Worm (Caenorhabditis elegans): ENCODE data around the gene ctns-1.

Gene ctns-1

DNA sequence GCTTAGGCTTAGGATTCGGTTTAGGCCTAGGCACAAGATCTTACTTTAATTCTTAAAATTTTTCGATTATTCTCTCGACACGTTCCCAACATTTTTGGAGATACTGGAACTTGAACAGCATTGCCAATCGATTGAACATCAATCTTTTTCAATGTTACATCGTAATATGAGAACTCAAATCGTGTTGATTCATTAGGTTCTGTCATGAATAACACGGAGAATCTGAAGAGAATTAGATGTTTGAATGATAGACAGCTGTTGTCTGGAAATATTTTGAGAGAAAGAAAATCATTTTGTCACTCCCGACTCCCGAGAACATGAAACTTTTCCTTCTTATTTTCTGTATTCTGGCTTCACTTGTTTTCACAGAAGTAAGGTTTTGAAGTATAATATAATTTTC lies 32.6 kb upstream of the ctns-1 start, which contains the start of gene T05C12.15:
Gene T05C12.15, plus strand, starts transcription at position 301 of the 400 bp plus-strand sequence.
- TF ChIP-seq klf-2 (GFP tag; conservative IDR thresholded peaks at IDR 0.05) (no peak), ref-1 (GFP tag; conservative IDR thresholded peaks at IDR 0.05) (no peak), T22C8.4 (GFP tag; IDR thresholded peaks at IDR 0.05) (no peak), med-1 (GFP tag; optimal IDR thresholded peaks at IDR 0.05; ENCODE audit: insufficient read depth) (no peak), tab-1 (GFP tag; IDR thresholded peaks at IDR 0.05) (no peak), ztf-23 (GFP tag; IDR thresholded peaks at IDR 0.05) (no peak)

ce11 chrII:8162120-8162648 lies 25.5 kb upstream of the ctns-1 start, which contains the start of the genes emb-27 and rrf-3:
Gene emb-27 (minus strand): TSS chrII:8162170.
Gene rrf-3 (plus strand): TSS chrII:8162465.
- TF ChIP-seq cog-1 (tag; optimal IDR thresholded peaks at IDR 0.05) (no peak), ztf-29 (GFP tag; IDR thresholded peaks at IDR 0.05) (no peak), med-1 (GFP tag; optimal IDR thresholded peaks at IDR 0.05; ENCODE audit: insufficient read depth) (no peak), ztf-23 (GFP tag; IDR thresholded peaks at IDR 0.05) (no peak), tab-1 (GFP tag; IDR thresholded peaks at IDR 0.05) (no peak), flt-1 (GFP tag; IDR thresholded peaks at IDR 0.05) (no peak), T22C8.4 (GFP tag; IDR thresholded peaks at IDR 0.05) (no peak), ref-1 (GFP tag; conservative IDR thresholded peaks at IDR 0.05) (no peak), klf-2 (GFP tag; conservative IDR thresholded peaks at IDR 0.05) (no peak)

- TF ChIP-seq cog-1 (tag; optimal IDR thresholded peaks at IDR 0.05), result no peak
- TF ChIP-seq klf-2 (GFP tag; conservative IDR thresholded peaks at IDR 0.05), result no peak
- no peak for TF ChIP-seq T22C8.4 (GFP tag; IDR thresholded peaks at IDR 0.05)
- no peak for TF ChIP-seq ztf-29 (GFP tag; IDR thresholded peaks at IDR 0.05)
- TF ChIP-seq ztf-23 (GFP tag; IDR thresholded peaks at IDR 0.05), result no peak
- no peak for TF ChIP-seq tab-1 (GFP tag; IDR thresholded peaks at IDR 0.05)
- no peak for TF ChIP-seq ref-1 (GFP tag; conservative IDR thresholded peaks at IDR 0.05)
- no peak for TF ChIP-seq flt-1 (GFP tag; IDR thresholded peaks at IDR 0.05)
Observed at ce11 chrII:8160916-8161315, 24.2 kb upstream of the ctns-1 start.

DNA sequence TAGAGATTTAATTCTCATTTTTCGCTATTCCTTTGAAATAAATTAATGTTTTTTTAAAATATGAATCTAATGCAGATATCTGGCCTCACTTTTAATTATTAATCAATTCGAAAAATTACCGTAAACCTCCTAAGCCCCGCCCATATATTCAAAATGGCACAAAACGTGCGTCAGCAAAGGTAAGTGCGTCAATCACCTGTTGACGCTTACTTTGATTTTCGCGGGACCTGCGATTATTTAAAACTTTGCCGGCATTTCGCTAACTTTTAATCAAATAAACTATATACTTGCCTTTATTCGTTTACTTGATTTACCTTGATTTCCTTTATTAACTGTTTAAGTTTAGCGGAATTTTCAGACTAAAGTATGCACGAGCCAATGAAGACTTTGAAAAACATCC lies 21.3 kb upstream of the ctns-1 start, which contains the start of gene pch-2:
Gene pch-2, plus strand, starts transcription at position 359 of the 400 bp plus-strand sequence.
- TF ChIP-seq ref-1 (GFP tag; conservative IDR thresholded peaks at IDR 0.05) (no peak), cog-1 (tag; optimal IDR thresholded peaks at IDR 0.05) (no peak), klf-2 (GFP tag; conservative IDR thresholded peaks at IDR 0.05) (no peak), ztf-29 (GFP tag; IDR thresholded peaks at IDR 0.05) (no peak), T22C8.4 (GFP tag; IDR thresholded peaks at IDR 0.05) (no peak), tab-1 (GFP tag; IDR thresholded peaks at IDR 0.05) (no peak), med-1 (GFP tag; optimal IDR thresholded peaks at IDR 0.05; ENCODE audit: insufficient read depth) (no peak), ztf-23 (GFP tag; IDR thresholded peaks at IDR 0.05) (no peak), flt-1 (GFP tag; IDR thresholded peaks at IDR 0.05) (no peak)

DNA sequence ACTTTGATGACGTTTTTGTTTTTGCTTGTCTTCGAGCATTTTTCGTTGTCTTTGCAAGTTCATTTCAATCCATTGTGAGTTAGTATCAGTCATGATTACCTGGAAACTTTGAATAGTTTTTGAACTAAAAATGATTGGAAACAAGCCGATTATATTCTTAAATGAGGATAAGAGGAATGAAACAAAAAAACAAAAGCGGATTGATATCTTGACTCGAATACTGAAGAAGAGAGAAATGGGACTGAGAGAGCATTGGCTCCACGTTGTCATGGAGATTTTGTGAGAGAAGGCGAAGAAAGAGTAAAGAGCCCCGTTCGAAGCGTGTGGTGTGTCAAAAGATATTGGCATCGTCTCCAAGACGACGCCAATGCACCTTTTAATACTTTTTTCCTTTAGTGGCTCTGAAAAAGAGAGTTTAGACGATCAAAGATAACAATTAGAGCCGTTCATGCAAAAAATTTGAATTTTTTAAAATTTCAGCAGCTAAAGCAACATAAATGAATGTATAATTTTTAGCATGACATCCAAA lies 20.2 kb upstream of the ctns-1 start, which contains the start of the genes tub-1 and tmem-138:
Gene tub-1, minus strand, starts transcription at position 101 of the 529 bp plus-strand sequence.
Gene tmem-138, plus strand, starts transcription at position 479 of the 529 bp plus-strand sequence.
- TF ChIP-seq ztf-29 (GFP tag; IDR thresholded peaks at IDR 0.05) (no peak), ztf-23 (GFP tag; IDR thresholded peaks at IDR 0.05) (no peak), ref-1 (GFP tag; conservative IDR thresholded peaks at IDR 0.05) (no peak), tab-1 (GFP tag; IDR thresholded peaks at IDR 0.05) (no peak), klf-2 (GFP tag; conservative IDR thresholded peaks at IDR 0.05) (no peak), cog-1 (tag; optimal IDR thresholded peaks at IDR 0.05) (no peak)

DNA sequence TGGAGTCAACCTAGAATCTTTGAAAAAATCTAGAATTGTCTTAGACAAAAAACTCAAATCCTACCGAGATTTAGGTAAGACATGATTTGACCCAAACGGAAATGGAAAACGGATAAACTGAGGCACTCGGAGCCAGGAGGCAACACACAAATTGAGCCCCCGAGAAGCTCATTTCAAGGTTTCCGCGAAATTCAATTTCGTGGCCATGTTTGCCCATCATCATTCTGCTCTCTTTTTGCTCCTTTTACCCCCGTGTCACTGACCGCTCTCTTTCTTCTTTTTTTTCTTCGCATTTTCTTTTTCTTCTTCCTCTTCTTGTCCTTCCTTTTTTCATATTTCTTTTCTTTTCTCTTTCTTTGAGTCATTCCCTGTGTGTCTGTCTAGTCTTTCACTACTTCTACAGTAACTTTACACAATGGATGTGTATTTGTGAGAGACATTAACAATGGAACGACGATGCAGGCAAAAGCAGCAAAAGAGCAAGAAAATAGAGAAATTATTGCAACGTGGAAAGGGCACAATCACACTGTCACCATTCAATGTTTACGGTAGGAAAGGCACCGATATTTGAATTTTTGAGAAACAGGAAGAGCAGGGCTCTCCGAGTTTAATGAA lies 16.1 kb upstream of the ctns-1 start:
- TF ChIP-seq ztf-23 (GFP tag; IDR thresholded peaks at IDR 0.05) (no peak), klf-2 (GFP tag; conservative IDR thresholded peaks at IDR 0.05) (no peak), tab-1 (GFP tag; IDR thresholded peaks at IDR 0.05) (no peak)

DNA sequence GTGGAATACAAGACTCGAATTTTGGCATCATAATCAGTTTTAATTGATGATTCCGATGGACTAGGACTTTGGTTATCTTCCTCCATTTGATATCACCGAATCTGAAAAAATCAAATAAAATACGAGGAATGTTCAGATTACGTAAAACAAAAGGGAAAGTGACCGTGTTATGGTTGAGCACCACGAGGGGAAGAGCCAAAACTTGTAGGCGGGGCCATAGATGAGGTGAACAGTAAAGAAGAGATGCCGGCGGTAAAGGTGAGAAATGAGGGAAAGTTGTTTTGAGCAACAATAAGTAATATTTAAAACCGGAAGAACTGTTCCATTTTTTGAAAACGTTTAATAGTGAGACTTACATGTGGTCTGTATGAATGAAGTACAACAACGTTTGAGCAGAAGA lies 13.2 kb upstream of the ctns-1 start, which contains the start of gene F10B5.3:
Gene F10B5.3, minus strand, starts transcription at position 101 of the 400 bp plus-strand sequence.
- no peak for TF ChIP-seq flt-1 (GFP tag; IDR thresholded peaks at IDR 0.05)
- no peak for TF ChIP-seq T22C8.4 (GFP tag; IDR thresholded peaks at IDR 0.05)
- no peak for TF ChIP-seq ztf-23 (GFP tag; IDR thresholded peaks at IDR 0.05)
- TF ChIP-seq ztf-29 (GFP tag; IDR thresholded peaks at IDR 0.05), result no peak
- TF ChIP-seq med-1 (GFP tag; optimal IDR thresholded peaks at IDR 0.05; ENCODE audit: insufficient read depth), result no peak

- no peak for TF ChIP-seq ref-1 (GFP tag; conservative IDR thresholded peaks at IDR 0.05)
- no peak for TF ChIP-seq klf-2 (GFP tag; conservative IDR thresholded peaks at IDR 0.05)
- TF ChIP-seq cog-1 (tag; optimal IDR thresholded peaks at IDR 0.05), result no peak
- no peak for TF ChIP-seq ztf-29 (GFP tag; IDR thresholded peaks at IDR 0.05)
- TF ChIP-seq T22C8.4 (GFP tag; IDR thresholded peaks at IDR 0.05), result no peak
- TF ChIP-seq ztf-23 (GFP tag; IDR thresholded peaks at IDR 0.05), result no peak
- no peak for TF ChIP-seq flt-1 (GFP tag; IDR thresholded peaks at IDR 0.05)
- no peak for TF ChIP-seq tab-1 (GFP tag; IDR thresholded peaks at IDR 0.05)
- no peak for TF ChIP-seq med-1 (GFP tag; optimal IDR thresholded peaks at IDR 0.05; ENCODE audit: insufficient read depth)
Observed at ce11 chrII:8144543-8144942, 7.8 kb upstream of the ctns-1 start, which contains the start of gene F10B5.2. Gene F10B5.2 (plus strand): TSS chrII:8144762.

ce11 chrII:8143278-8143931 lies 6.7 kb upstream of the ctns-1 start, which contains the start of the genes ints-11 and rpl-10:
Gene ints-11 (minus strand): TSS chrII:8143478.
Gene rpl-10 (plus strand): TSS chrII:8143881.
- no peak for TF ChIP-seq flt-1 (GFP tag; IDR thresholded peaks at IDR 0.05)
- no peak for TF ChIP-seq ref-1 (GFP tag; conservative IDR thresholded peaks at IDR 0.05)
- no peak for TF ChIP-seq ztf-23 (GFP tag; IDR thresholded peaks at IDR 0.05)
- TF ChIP-seq ztf-29 (GFP tag; IDR thresholded peaks at IDR 0.05), result no peak
- no peak for TF ChIP-seq tab-1 (GFP tag; IDR thresholded peaks at IDR 0.05)
- no peak for TF ChIP-seq klf-2 (GFP tag; conservative IDR thresholded peaks at IDR 0.05)
- no peak for TF ChIP-seq T22C8.4 (GFP tag; IDR thresholded peaks at IDR 0.05)
- no peak for TF ChIP-seq med-1 (GFP tag; optimal IDR thresholded peaks at IDR 0.05; ENCODE audit: insufficient read depth)
- TF ChIP-seq cog-1 (tag; optimal IDR thresholded peaks at IDR 0.05), result no peak

All from whole organism, midembryonic.